Worm (Caenorhabditis elegans) whole organism, mixed stage, embryonic: ENCODE data around the gene asp-3.
A peak's percentile ranks its signal among the peaks of the same experiment; 100 is the strongest.

Experiments
- M03D4.4 ChIP-seq: sonication (generic microtip); optimal IDR thresholded peaks from 2 replicates; lab custom pipeline; 2017; ENCODE audit warnings: mild to moderate bottlenecking, missing genetic modification characterization, missing compliant biosample characterization
- bed-3 ChIP-seq: fragments of 200-800 bp; sonication (Bioruptor generic); optimal IDR thresholded peaks from 3 replicates; lab custom pipeline; 2018; ENCODE audit warnings: mild to moderate bottlenecking, missing genetic modification characterization, moderate library complexity, missing compliant biosample characterization
- blmp-1 ChIP-seq: fragments of 150-350 bp; optimal IDR thresholded peaks from 2 replicates; lab custom pipeline; 2014; ENCODE audit warnings: missing biosample characterization, missing genetic modification characterization
- ceh-39 ChIP-seq: fragments of 150-350 bp; optimal IDR thresholded peaks from 2 replicates; lab custom pipeline; 2014; ENCODE audit warnings: missing biosample characterization, missing genetic modification characterization
- ceh-43 ChIP-seq: fragments of 200-800 bp; sonication (Bioruptor generic); optimal IDR thresholded peaks from 2 replicates; lab custom pipeline; 2018; ENCODE audit warnings: mild to moderate bottlenecking, missing genetic modification characterization, moderate library complexity, missing compliant biosample characterization
- ceh-83 ChIP-seq: fragments of 200-800 bp; sonication (Bioruptor generic); optimal IDR thresholded peaks from 2 replicates; lab custom pipeline; 2018; ENCODE audit warnings: mild to moderate bottlenecking, missing genetic modification characterization, missing compliant biosample characterization
- drap-1 ChIP-seq: fragments of 200-800 bp; sonication (Bioruptor generic); optimal IDR thresholded peaks from 3 replicates; lab custom pipeline; 2018; ENCODE audit warnings: mild to moderate bottlenecking, missing genetic modification characterization, missing compliant biosample characterization
- elt-1 ChIP-seq: sonication (generic microtip); optimal IDR thresholded peaks from 2 replicates; lab custom pipeline; 2017; ENCODE audit warnings: missing genetic modification characterization, mild to moderate bottlenecking, missing compliant biosample characterization, antibody characterized with exemption, moderate library complexity, borderline replicate concordance; ENCODE audit not compliant: insufficient read depth
- flh-1 ChIP-seq: fragments of 200-800 bp; sonication (Bioruptor generic); optimal IDR thresholded peaks from 2 replicates; lab custom pipeline; 2018; ENCODE audit warnings: mild to moderate bottlenecking, missing genetic modification characterization, moderate library complexity, missing compliant biosample characterization
- ham-2 ChIP-seq: fragments of 200-800 bp; sonication (Bioruptor generic); optimal IDR thresholded peaks from 2 replicates; lab custom pipeline; 2018; ENCODE audit warnings: mild to moderate bottlenecking, missing genetic modification characterization, missing compliant biosample characterization
- hlh-1 ChIP-seq: fragments of 150-350 bp; optimal IDR thresholded peaks from 2 replicates; lab custom pipeline; 2014; ENCODE audit warnings: missing biosample characterization, missing genetic modification reagents, missing genetic modification characterization
- lin-13 ChIP-seq: fragments of 150-350 bp; optimal IDR thresholded peaks from 2 replicates; lab custom pipeline; 2014; ENCODE audit warnings: missing biosample characterization, missing genetic modification characterization
- lin-32 ChIP-seq: fragments of 200-800 bp; sonication (Bioruptor generic); optimal IDR thresholded peaks from 2 replicates; lab custom pipeline; 2018; ENCODE audit warnings: mild to moderate bottlenecking, missing genetic modification characterization, missing compliant biosample characterization
- lsy-2 ChIP-seq: fragments of 150-350 bp; optimal IDR thresholded peaks from 2 replicates; lab custom pipeline; 2014; ENCODE audit warnings: missing biosample characterization, missing genetic modification characterization
- mab-5 ChIP-seq: fragments of 150-350 bp; optimal IDR thresholded peaks from 2 replicates; lab custom pipeline; 2014; ENCODE audit warnings: missing biosample characterization, missing genetic modification characterization
- mep-1 ChIP-seq: fragments of 150-350 bp; optimal IDR thresholded peaks from 2 replicates; lab custom pipeline; 2017; ENCODE audit warnings: missing biosample characterization, missing genetic modification reagents, missing genetic modification characterization, inconsistent platforms
- mls-2 ChIP-seq: sonication (generic microtip); optimal IDR thresholded peaks from 2 replicates; lab custom pipeline; 2016; ENCODE audit warnings: mild to moderate bottlenecking, missing genetic modification characterization, moderate library complexity, missing compliant biosample characterization
- nhr-12 ChIP-seq: fragments of 150-350 bp; optimal IDR thresholded peaks from 2 replicates; lab custom pipeline; 2014; ENCODE audit warnings: missing biosample characterization, missing genetic modification characterization
- nhr-2 ChIP-seq: fragments of 150-350 bp; optimal IDR thresholded peaks from 2 replicates; lab custom pipeline; 2014; ENCODE audit warnings: missing biosample characterization, missing genetic modification characterization
- nhr-237 ChIP-seq: fragments of 150-350 bp; optimal IDR thresholded peaks from 2 replicates; lab custom pipeline; 2014; ENCODE audit warnings: missing biosample characterization, missing genetic modification characterization
- nhr-28 ChIP-seq: fragments of 150-350 bp; optimal IDR thresholded peaks from 2 replicates; lab custom pipeline; 2014; ENCODE audit warnings: missing biosample characterization, missing genetic modification characterization
- nhr-76 ChIP-seq: sonication (generic microtip); optimal IDR thresholded peaks from 2 replicates; lab custom pipeline; 2017; ENCODE audit warnings: missing biosample characterization, missing genetic modification characterization
- pha-4 ChIP-seq: fragments of 150-350 bp; optimal IDR thresholded peaks from 2 replicates; lab custom pipeline; 2018; ENCODE audit warnings: missing biosample characterization, missing genetic modification reagents, missing genetic modification characterization
- snpc-4 ChIP-seq: fragments of 150-350 bp; optimal IDR thresholded peaks from 2 replicates; lab custom pipeline; 2014; ENCODE audit warnings: missing biosample characterization, missing genetic modification characterization
- sptf-1 ChIP-seq: sonication (generic microtip); optimal IDR thresholded peaks from 2 replicates; lab custom pipeline; 2017; ENCODE audit warnings: mild to moderate bottlenecking, missing genetic modification characterization, moderate library complexity, missing compliant biosample characterization
- tbx-8 ChIP-seq: fragments of 200-800 bp; sonication (Bioruptor generic); optimal IDR thresholded peaks from 2 replicates; lab custom pipeline; 2018; ENCODE audit warnings: mild to moderate bottlenecking, missing genetic modification characterization, moderate library complexity, missing compliant biosample characterization
- unc-120 ChIP-seq: sonication (generic microtip); optimal IDR thresholded peaks from 2 replicates; lab custom pipeline; 2017; ENCODE audit warnings: missing genetic modification characterization, missing compliant biosample characterization; ENCODE audit not compliant: poor library complexity, severe bottlenecking
- unc-39 ChIP-seq: fragments of 150-350 bp; optimal IDR thresholded peaks from 2 replicates; lab custom pipeline; 2014; ENCODE audit warnings: missing biosample characterization, missing genetic modification characterization
- unc-62 ChIP-seq: fragments of 150-350 bp; optimal IDR thresholded peaks from 2 replicates; lab custom pipeline; 2014; ENCODE audit warnings: missing biosample characterization, missing genetic modification reagents, missing genetic modification characterization
- zip-8 ChIP-seq: fragments of 150-350 bp; optimal IDR thresholded peaks from 2 replicates; lab custom pipeline; 2014; ENCODE audit warnings: missing biosample characterization, missing genetic modification characterization
- ztf-11 ChIP-seq: fragments of 150-350 bp; optimal IDR thresholded peaks from 2 replicates; lab custom pipeline; 2014; ENCODE audit warnings: missing biosample characterization, missing genetic modification characterization

The asp-3 gene

DNA sequence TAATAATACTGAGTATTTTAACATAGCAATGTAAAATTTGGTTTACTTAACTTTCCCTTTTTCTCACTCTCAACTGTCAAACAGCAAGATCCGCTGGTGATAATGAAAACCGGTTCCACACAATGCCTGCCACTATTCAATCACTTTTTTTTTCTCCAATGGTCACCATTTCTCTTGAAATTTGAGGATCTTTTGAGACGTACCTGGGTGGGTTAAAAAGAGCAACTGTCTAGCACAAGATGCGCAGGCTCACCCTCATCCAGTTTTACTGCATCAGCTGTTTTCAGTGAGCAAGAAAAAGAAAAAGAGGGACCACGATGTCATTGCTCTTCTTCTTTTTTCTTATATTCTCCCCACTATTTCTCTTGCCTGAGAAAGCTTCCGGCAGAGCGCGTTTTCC lies 17.4 kb downstream of the asp-3 start:
- TF ChIP-seq hlh-1 (tag; lab: Kevin White, UChicago) = peak; percentile 91
- TF ChIP-seq lin-13 (tag; lab: Kevin White, UChicago) = no peak
- no peak for TF ChIP-seq zip-8 (tag; lab: Kevin White, UChicago)
- TF ChIP-seq unc-120 (tag; lab: Kevin White, UChicago) = peak; percentile 26
- no peak for TF ChIP-seq pha-4 (tag; lab: Kevin White, UChicago)
- TF ChIP-seq nhr-12 = no peak
- no peak for TF ChIP-seq ceh-43 (GFP tag; lab: Kevin White, UChicago)
- no peak for TF ChIP-seq sptf-1 (tag; lab: Kevin White, UChicago)
- no peak for TF ChIP-seq drap-1
- no peak for TF ChIP-seq unc-62 (GFP tag; lab: Kevin White, UChicago)
- no peak for TF ChIP-seq nhr-28
- TF ChIP-seq bed-3 (GFP tag; lab: Kevin White, UChicago) = no peak
- no peak for TF ChIP-seq nhr-2 (tag; lab: Kevin White, UChicago)
- no peak for TF ChIP-seq ham-2 (GFP tag; lab: Kevin White, UChicago)
- TF ChIP-seq flh-1 (GFP tag; lab: Kevin White, UChicago) = no peak
- no peak for TF ChIP-seq nhr-76 (tag; lab: Kevin White, UChicago)
- no peak for TF ChIP-seq mep-1 (tag; lab: Kevin White, UChicago)

DNA sequence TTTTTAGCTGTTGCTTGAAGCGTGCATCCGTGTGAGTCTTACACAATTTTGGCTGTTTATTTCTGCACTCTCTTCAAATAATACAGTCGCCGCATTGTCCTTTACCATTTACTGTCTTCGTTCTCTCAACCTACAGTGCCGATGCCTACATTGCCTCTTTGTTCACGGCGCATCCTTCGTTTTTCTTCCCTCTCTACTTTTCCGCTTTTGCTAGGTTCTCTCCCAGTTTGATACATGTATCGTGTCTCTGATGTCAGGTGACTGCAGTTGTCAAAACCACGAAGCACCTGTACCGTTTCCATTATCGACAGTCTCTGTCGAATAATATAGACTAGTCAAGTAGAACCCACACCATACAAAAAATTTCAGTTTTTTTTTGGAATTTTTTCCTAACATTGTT lies 17.8 kb downstream of the asp-3 start:
- TF ChIP-seq ham-2 (GFP tag; lab: Kevin White, UChicago) (peak; percentile 25), pha-4 (tag; lab: Kevin White, UChicago) (no peak)
- TF ChIP-seq, all 35 proteins: peak for 1

DNA sequence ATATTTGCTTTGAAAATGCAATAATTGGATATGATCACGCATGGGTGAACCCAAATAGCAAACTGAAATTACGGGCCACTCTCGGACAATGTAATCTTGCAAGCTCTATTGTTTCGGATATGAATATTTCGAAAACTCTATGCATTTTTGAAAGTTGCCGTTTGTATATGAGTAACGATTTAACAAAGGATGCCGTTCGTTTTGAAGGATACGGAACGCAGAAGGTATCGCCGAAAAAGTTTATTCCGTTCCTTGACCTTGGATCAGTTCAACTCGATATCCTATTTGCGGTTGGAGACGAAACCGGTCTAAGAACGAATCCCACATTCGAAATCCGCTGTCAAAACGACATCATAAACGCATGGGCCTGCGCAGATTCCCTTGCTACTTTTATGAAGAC lies 22.2 kb downstream of the asp-3 start:
- TF ChIP-seq snpc-4 (tag; lab: Kevin White, UChicago) (no peak), drap-1 (no peak), ztf-11 (tag; lab: Kevin White, UChicago) (no peak), M03D4.4 (tag; lab: Kevin White, UChicago) (no peak), nhr-2 (tag; lab: Kevin White, UChicago) (no peak), blmp-1 (tag; lab: Kevin White, UChicago) (no peak), nhr-76 (tag; lab: Kevin White, UChicago) (no peak), mep-1 (tag; lab: Kevin White, UChicago) (no peak), elt-1 (no peak), nhr-237 (tag; lab: Kevin White, UChicago) (no peak)

DNA sequence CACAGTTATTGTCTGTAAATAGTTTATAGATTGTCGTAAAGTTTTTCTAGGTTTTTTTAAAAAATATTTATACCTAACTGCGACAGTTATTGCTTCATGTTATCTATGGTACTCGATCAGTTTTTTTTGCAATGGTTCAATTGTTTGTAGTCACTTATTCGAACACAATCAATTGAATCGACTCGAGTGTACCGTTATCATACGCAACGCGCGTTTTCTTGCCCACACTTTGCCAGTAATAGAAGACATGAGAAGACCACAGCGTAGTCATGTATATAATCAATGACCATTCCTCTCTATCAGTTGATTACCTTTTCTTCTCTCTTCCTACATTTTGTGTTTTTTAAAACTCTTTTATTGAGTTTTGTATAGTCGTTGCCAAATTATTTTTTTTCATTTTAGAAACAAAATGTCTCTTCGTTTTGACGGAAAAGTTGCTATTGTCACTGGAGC lies 27.2 kb downstream of the asp-3 start, which contains the start of gene dhs-28:
dhs-28 (plus strand) TSS at position 403 of the 453 bp plus-strand sequence.
- TF ChIP-seq mab-5 (no peak), bed-3 (GFP tag; lab: Kevin White, UChicago) (no peak), drap-1 (no peak), mls-2 (tag; lab: Kevin White, UChicago) (no peak), ztf-11 (tag; lab: Kevin White, UChicago) (no peak), unc-39 (tag; lab: Kevin White, UChicago) (no peak), tbx-8 (GFP tag; lab: Kevin White, UChicago) (no peak), nhr-2 (tag; lab: Kevin White, UChicago) (no peak), unc-62 (GFP tag; lab: Kevin White, UChicago) (no peak), nhr-237 (tag; lab: Kevin White, UChicago) (no peak), ceh-43 (GFP tag; lab: Kevin White, UChicago) (no peak), ceh-83 (GFP tag; lab: Kevin White, UChicago) (no peak), snpc-4 (tag; lab: Kevin White, UChicago) (no peak), blmp-1 (tag; lab: Kevin White, UChicago) (no peak), M03D4.4 (tag; lab: Kevin White, UChicago) (no peak), lsy-2 (no peak), ceh-39 (tag; lab: Kevin White, UChicago) (no peak), pha-4 (tag; lab: Kevin White, UChicago) (no peak), lin-32 (no peak), sptf-1 (tag; lab: Kevin White, UChicago) (no peak)

DNA sequence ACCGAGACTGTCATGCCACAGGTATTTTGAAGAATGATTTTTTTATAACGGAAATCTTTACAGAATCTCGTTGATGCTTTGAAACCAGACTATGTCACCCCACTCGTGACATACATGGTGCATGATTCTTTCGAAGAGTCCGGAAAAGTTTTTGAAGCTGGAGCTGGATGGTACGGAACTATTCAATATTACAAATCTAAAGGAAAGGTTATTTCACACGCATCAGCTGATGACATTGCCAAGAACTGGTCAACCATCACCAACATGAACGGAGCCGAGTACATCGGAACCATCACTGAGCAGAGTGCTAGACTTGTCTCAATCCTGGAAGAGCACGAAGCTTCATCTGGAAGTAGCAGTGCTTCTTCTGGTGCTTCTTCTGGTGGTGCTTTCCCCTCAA lies 28.3 kb downstream of the asp-3 start:
- TF ChIP-seq unc-62 (GFP tag; lab: Kevin White, UChicago) = no peak
- TF ChIP-seq ceh-43 (GFP tag; lab: Kevin White, UChicago) = no peak
- TF ChIP-seq drap-1 = no peak
- no peak for TF ChIP-seq lsy-2
- TF ChIP-seq zip-8 (tag; lab: Kevin White, UChicago) = no peak
- TF ChIP-seq, all 35 proteins: peak for 0
